Worm (Caenorhabditis elegans) whole organism, L4 larva: ENCODE data around the gene R08E3.1.

Source experiments
- D1046.2 ChIP-seq: fragments of 200-800 bp; sonication (Bioruptor generic); IDR thresholded peaks from 2 replicates; pipeline ENCODE4 v1.3.6; 2022; ENCODE audit warnings: missing genetic modification characterization, missing compliant biosample characterization
- F37D6.2 ChIP-seq: sonication (generic microtip); optimal IDR thresholded peaks from 2 replicates; lab custom pipeline; 2016; ENCODE audit warnings: mild to moderate bottlenecking, missing genetic modification characterization, missing compliant biosample characterization
- R02D3.7 ChIP-seq: fragments of 150-350 bp; sonication (generic microtip); optimal IDR thresholded peaks from 3 replicates; lab custom pipeline; 2014; ENCODE audit warnings: missing biosample characterization, missing genetic modification characterization
- T20F7.1 ChIP-seq: fragments of 200-800 bp; sonication (Bioruptor generic); optimal IDR thresholded peaks from 2 replicates; lab custom pipeline; 2018; ENCODE audit warnings: mild to moderate bottlenecking, missing genetic modification characterization, missing compliant biosample characterization
- T26A8.4 ChIP-seq: fragments of 200-800 bp; sonication (Bioruptor generic); IDR thresholded peaks from 2 replicates; pipeline ENCODE4 v1.3.6; 2022; ENCODE audit warnings: missing genetic modification characterization, missing compliant biosample characterization
- ZK546.5 ChIP-seq, 2 experiments: sonication (generic microtip); optimal IDR thresholded peaks; 2 replicates each; lab custom pipeline; 2017; ENCODE audit warnings: missing biosample characterization in 2 of 2, missing genetic modification characterization in 2 of 2
- aha-1 ChIP-seq: fragments of 150-350 bp; peaks from one replicate; lab custom pipeline; 2014; ENCODE audit warnings: missing biosample characterization, missing genetic modification characterization
- attf-4 ChIP-seq: sonication (generic microtip); optimal IDR thresholded peaks from 3 replicates; lab custom pipeline; 2017; ENCODE audit warnings: missing biosample characterization, missing genetic modification characterization
- ceh-20 ChIP-seq: fragments of 200-800 bp; sonication (Bioruptor generic); IDR thresholded peaks from 2 replicates; pipeline ENCODE4 v1.3.6; 2022; ENCODE audit warnings: missing genetic modification reagents, missing genetic modification characterization, missing compliant biosample characterization
- ceh-62 ChIP-seq: sonication (generic microtip); optimal IDR thresholded peaks from 2 replicates; lab custom pipeline; 2017; ENCODE audit warnings: missing biosample characterization, missing genetic modification characterization
- cey-2 ChIP-seq: sonication (generic microtip); optimal IDR thresholded peaks from 3 replicates; lab custom pipeline; 2017; ENCODE audit warnings: missing genetic modification characterization, mild to moderate bottlenecking, missing compliant biosample characterization, antibody characterized with exemption, borderline replicate concordance; ENCODE audit not compliant: insufficient read depth
- daf-12 ChIP-seq: fragments of 150-350 bp; optimal IDR thresholded peaks from 2 replicates; lab custom pipeline; 2014; ENCODE audit warnings: missing biosample characterization, missing genetic modification reagents, missing genetic modification characterization
- daf-16 ChIP-seq, 3 experiments: sonication (generic microtip); optimal IDR thresholded peaks; 2 replicates each; lab custom pipeline; 2016 to 2017; ENCODE audit warnings: missing genetic modification characterization in 3 of 3, missing genetic modification reagents in 3 of 3, mild to moderate bottlenecking in 2 of 3, missing compliant biosample characterization in 2 of 3, missing biosample characterization in 1 of 3, moderate library complexity in 1 of 3
- daf-19 ChIP-seq: fragments of 200-800 bp; sonication (Bioruptor generic); conservative IDR thresholded peaks from 2 replicates; pipeline ENCODE4 v1.3.6; 2022; ENCODE audit warnings: missing genetic modification characterization, missing compliant biosample characterization
- dmd-6 ChIP-seq: fragments of 200-800 bp; sonication (Bioruptor generic); IDR thresholded peaks from 2 replicates; pipeline ENCODE4 v1.3.6; 2022; ENCODE audit warnings: missing genetic modification reagents, missing genetic modification characterization, missing compliant biosample characterization
- duxl-1 ChIP-seq: sonication (generic microtip); optimal IDR thresholded peaks from 2 replicates; lab custom pipeline; 2016; ENCODE audit warnings: mild to moderate bottlenecking, missing genetic modification characterization, moderate library complexity, missing compliant biosample characterization; ENCODE audit not compliant: poor library complexity
- dve-1 ChIP-seq: sonication (generic microtip); optimal IDR thresholded peaks from 2 replicates; lab custom pipeline; 2017; ENCODE audit warnings: antibody characterized with exemption, mild to moderate bottlenecking, missing genetic modification characterization, missing compliant biosample characterization; ENCODE audit not compliant: insufficient read depth
- egl-43 ChIP-seq: fragments of 200-800 bp; sonication (Bioruptor generic); IDR thresholded peaks from 2 replicates; pipeline ENCODE4 v1.3.6; 2022; ENCODE audit warnings: missing genetic modification reagents, missing genetic modification characterization, missing compliant biosample characterization
- fkh-10 ChIP-seq: fragments of 150-350 bp; optimal IDR thresholded peaks from 2 replicates; lab custom pipeline; 2014; ENCODE audit warnings: missing biosample characterization, missing genetic modification reagents, missing genetic modification characterization
- fos-1 ChIP-seq: fragments of 150-350 bp; optimal IDR thresholded peaks from 2 replicates; lab custom pipeline; 2014; ENCODE audit warnings: missing biosample characterization, missing genetic modification characterization
- hlh-11 ChIP-seq: fragments of 200-800 bp; sonication (Bioruptor generic); optimal IDR thresholded peaks from 2 replicates; lab custom pipeline; 2018; ENCODE audit warnings: mild to moderate bottlenecking, missing genetic modification characterization, missing compliant biosample characterization
- hlh-30 ChIP-seq: sonication (generic microtip); optimal IDR thresholded peaks from 2 replicates; lab custom pipeline; 2017; ENCODE audit warnings: antibody characterized with exemption, mild to moderate bottlenecking, missing genetic modification characterization, missing compliant biosample characterization; ENCODE audit not compliant: insufficient read depth
- lin-1 ChIP-seq: fragments of 200-800 bp; sonication (Bioruptor generic); IDR thresholded peaks from 2 replicates; pipeline ENCODE4 v1.3.6; 2022; ENCODE audit warnings: missing genetic modification reagents, missing genetic modification characterization, missing compliant biosample characterization
- lin-15B ChIP-seq: fragments of 150-350 bp; sonication (generic microtip); optimal IDR thresholded peaks from 3 replicates; lab custom pipeline; 2014; ENCODE audit warnings: missing biosample characterization, missing genetic modification characterization
- lin-38 ChIP-seq: fragments of 200-800 bp; sonication (Bioruptor generic); IDR thresholded peaks from 2 replicates; pipeline ENCODE4 v1.3.6; 2022; ENCODE audit warnings: missing genetic modification reagents, missing genetic modification characterization, missing compliant biosample characterization
- lin-39 ChIP-seq: fragments of 150-350 bp; optimal IDR thresholded peaks from 2 replicates; lab custom pipeline; 2014; ENCODE audit warnings: missing biosample characterization, missing genetic modification reagents, missing genetic modification characterization
- mdt-29 ChIP-seq: fragments of 200-800 bp; sonication (Bioruptor generic); IDR thresholded peaks from 2 replicates; pipeline ENCODE4 v1.3.6; 2022; ENCODE audit warnings: missing genetic modification reagents, missing genetic modification characterization, missing compliant biosample characterization
- mep-1 ChIP-seq: fragments of 150-350 bp; sonication (generic microtip); optimal IDR thresholded peaks from 3 replicates; lab custom pipeline; 2014; ENCODE audit warnings: missing biosample characterization, missing genetic modification characterization
- mxl-2 ChIP-seq: fragments of 200-800 bp; sonication (Bioruptor generic); conservative IDR thresholded peaks from 2 replicates; pipeline ENCODE4 v1.3.6; 2022; ENCODE audit warnings: missing genetic modification reagents, missing genetic modification characterization, missing compliant biosample characterization
- nhr-10 ChIP-seq: fragments of 150-350 bp; optimal IDR thresholded peaks from 2 replicates; lab custom pipeline; 2014; ENCODE audit warnings: missing biosample characterization, missing genetic modification characterization
- nhr-11 ChIP-seq: fragments of 150-350 bp; optimal IDR thresholded peaks from 2 replicates; lab custom pipeline; 2014; ENCODE audit warnings: missing biosample characterization, missing genetic modification characterization
- nhr-111 ChIP-seq: fragments of 200-800 bp; sonication (Bioruptor generic); optimal IDR thresholded peaks from 2 replicates; lab custom pipeline; 2018; ENCODE audit warnings: mild to moderate bottlenecking, missing genetic modification characterization, missing compliant biosample characterization
- nhr-28 ChIP-seq: fragments of 150-350 bp; optimal IDR thresholded peaks from 2 replicates; lab custom pipeline; 2014; ENCODE audit warnings: missing biosample characterization, missing genetic modification characterization
- nhr-48 ChIP-seq: sonication (generic microtip); optimal IDR thresholded peaks from 2 replicates; lab custom pipeline; 2016; ENCODE audit warnings: mild to moderate bottlenecking, missing genetic modification characterization, missing compliant biosample characterization
- nhr-6 ChIP-seq: fragments of 150-350 bp; optimal IDR thresholded peaks from 2 replicates; lab custom pipeline; 2014; ENCODE audit warnings: missing biosample characterization, missing genetic modification characterization
- pqm-1 ChIP-seq: sonication (generic microtip); optimal IDR thresholded peaks from 2 replicates; lab custom pipeline; 2017; ENCODE audit warnings: missing biosample characterization, missing genetic modification characterization
- sdz-12 ChIP-seq: fragments of 200-800 bp; sonication (Bioruptor generic); optimal IDR thresholded peaks from 2 replicates; lab custom pipeline; 2018; ENCODE audit warnings: mild to moderate bottlenecking, missing genetic modification characterization, missing compliant biosample characterization
- set-16 ChIP-seq: fragments of 200-800 bp; sonication (Bioruptor generic); IDR thresholded peaks from 2 replicates; pipeline ENCODE4 v1.3.6; 2022; ENCODE audit warnings: missing genetic modification reagents, missing genetic modification characterization, missing compliant biosample characterization
- unc-130 ChIP-seq: sonication (generic microtip); optimal IDR thresholded peaks from 2 replicates; lab custom pipeline; 2016; ENCODE audit warnings: missing genetic modification reagents, missing genetic modification characterization, missing compliant biosample characterization
- unc-62 ChIP-seq, 3 experiments: fragments of 150-350 bp in 1 of 3; sonication (generic microtip); optimal IDR thresholded peaks in 2 of 3; peaks in 1 of 3; 1 replicate in 1 of 3; 2 replicates in 2 of 3; lab custom pipeline; 2014 to 2017; ENCODE audit warnings: missing biosample characterization in 3 of 3, missing genetic modification characterization in 3 of 3, missing genetic modification reagents in 3 of 3, missing genotype in 1 of 3
- zag-1 ChIP-seq: fragments of 150-350 bp; optimal IDR thresholded peaks from 2 replicates; lab custom pipeline; 2014; ENCODE audit warnings: missing biosample characterization, missing genetic modification characterization
- zip-11 ChIP-seq: fragments of 200-800 bp; sonication (Bioruptor generic); IDR thresholded peaks from 2 replicates; pipeline ENCODE4 v1.3.6; 2022; ENCODE audit warnings: missing genetic modification characterization, missing compliant biosample characterization

Gene R08E3.1

DNA sequence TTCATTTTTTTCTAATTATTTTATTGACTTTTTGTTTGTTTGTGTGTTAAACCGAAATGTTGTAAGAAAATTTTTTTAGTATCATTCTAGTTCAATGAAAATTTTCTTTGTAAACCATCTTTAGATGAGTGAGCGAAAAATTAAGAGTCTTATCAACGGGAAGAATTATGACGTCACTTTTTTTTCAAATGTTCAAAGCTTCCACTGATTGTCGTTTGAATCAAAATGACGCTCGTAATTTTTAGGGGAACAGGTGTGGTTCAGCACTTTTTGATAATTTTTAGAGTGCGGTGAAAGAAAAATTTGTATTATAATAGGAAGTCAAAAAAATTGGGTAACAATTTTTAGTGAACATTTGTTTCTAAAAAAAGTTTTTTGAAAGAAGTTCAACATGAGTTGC is 845 bp upstream of the R08E3.1 start:
- TF ChIP-seq nhr-28 (peak; percentile 34), ceh-20 (GFP tag; lab: Robert Waterston, UW) (no peak), dve-1 (tag; lab: Kevin White, UChicago) (peak; percentile 58), nhr-48 (no peak), pqm-1 (tag; lab: Kevin White, UChicago) (peak; percentile 90), dmd-6 (GFP tag; lab: Robert Waterston, UW) (peak; percentile 68), unc-130 (GFP tag; lab: Kevin White, UChicago) (no peak), daf-16 (GFP tag; optimal IDR thresholded peaks at IDR 0.05; lab: Kevin White, UChicago) (no peak), daf-16 (tag; optimal IDR thresholded peaks at IDR 0.05; lab: Kevin White, UChicago) (peak; percentile 22), hlh-11 (tag; lab: Kevin White, UChicago) (peak; percentile 53), lin-1 (GFP tag; lab: Robert Waterston, UW) (0 out of 2 replicates have a peak, but pooled peaks have one; percentile 27), T26A8.4 (GFP tag; lab: Robert Waterston, UW) (no peak)

ce11 chrX:4840653-4841052 is 18.2 kb downstream of the R08E3.1 start:
- TF ChIP-seq sdz-12 = no peak
- peak in 1 of 2 experiments; percentile 91 for TF ChIP-seq unc-62 (GFP tag; optimal IDR thresholded peaks at IDR 0.05 in 1 of 2; lab: Kevin White, UChicago)
- TF ChIP-seq unc-62 (tag; optimal IDR thresholded peaks at IDR 0.05; lab: Kevin White, UChicago) = no peak

DNA sequence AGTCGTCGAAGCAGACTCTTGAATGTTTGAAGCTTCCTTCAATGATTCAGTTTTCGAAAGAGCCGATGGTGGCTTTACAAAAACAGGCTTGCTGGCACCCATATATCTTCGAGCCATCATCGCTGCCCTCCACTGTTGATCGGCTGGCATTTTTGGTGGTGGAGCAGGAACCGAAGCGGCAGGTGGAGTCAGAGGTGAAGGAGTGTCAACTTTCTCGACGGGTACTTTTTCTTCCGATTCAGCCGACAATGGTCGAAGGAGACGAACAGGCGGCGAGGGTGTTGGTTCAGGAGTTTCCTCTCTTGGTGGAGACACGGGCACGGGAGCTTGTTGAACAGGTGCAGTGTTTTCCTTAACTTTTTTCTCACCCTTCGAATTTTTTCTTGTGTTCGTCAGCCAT is 19.9 kb downstream of the R08E3.1 start:
- TF ChIP-seq set-16 (GFP tag; lab: Robert Waterston, UW) = peak; percentile 47
- TF ChIP-seq daf-19 (GFP tag; lab: Robert Waterston, UW) = no peak

DNA sequence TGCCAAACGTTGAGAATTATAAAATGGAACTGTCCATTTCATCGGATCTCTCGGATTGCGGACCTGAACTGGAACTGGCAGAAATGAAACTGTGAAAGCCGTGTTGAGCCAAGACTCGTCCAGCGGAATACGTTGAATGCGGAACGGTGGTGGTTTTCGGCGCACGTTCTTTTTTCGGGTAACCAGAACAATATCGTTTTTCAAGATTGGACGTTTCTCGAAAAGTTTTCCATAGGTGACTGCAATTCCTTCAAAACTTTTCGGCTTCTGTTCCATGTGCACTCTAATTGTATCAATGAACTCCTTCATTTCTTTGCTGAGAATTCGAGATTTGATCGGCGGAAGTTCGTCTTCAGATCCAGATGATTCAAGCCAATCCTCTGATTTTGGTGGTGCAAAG is 22.3 kb downstream of the R08E3.1 start:
- TF ChIP-seq fkh-10 (GFP tag; lab: Kevin White, UChicago) (no peak), nhr-28 (no peak), daf-12 (tag; lab: Kevin White, UChicago) (no peak), zag-1 (tag; lab: Kevin White, UChicago) (no peak), unc-62 (GFP tag; optimal IDR thresholded peaks at IDR 0.05 in 1 of 2; lab: Kevin White, UChicago) (peak in 1 of 2 experiments; percentile 92), unc-62 (tag; optimal IDR thresholded peaks at IDR 0.05; lab: Kevin White, UChicago) (no peak), egl-43 (GFP tag; lab: Robert Waterston, UW) (no peak), cey-2 (no peak), zip-11 (GFP tag; lab: Robert Waterston, UW) (no peak), aha-1 (tag; lab: Kevin White, UChicago) (peak; percentile 20), lin-15B (tag; lab: Kevin White, UChicago) (no peak)

- no peak for TF ChIP-seq hlh-30 (tag; lab: Kevin White, UChicago)
- no peak for TF ChIP-seq lin-39 (tag; lab: Kevin White, UChicago)
- no peak for TF ChIP-seq duxl-1 (tag; lab: Kevin White, UChicago)
- TF ChIP-seq R02D3.7 (tag; lab: Kevin White, UChicago) = no peak
- no peak for TF ChIP-seq F37D6.2 (tag; lab: Kevin White, UChicago)
- no peak for TF ChIP-seq ZK546.5 (tag; optimal IDR thresholded peaks at IDR 0.05; lab: Kevin White, UChicago)
- no peak for TF ChIP-seq mxl-2
- no peak for TF ChIP-seq ceh-62 (tag; lab: Kevin White, UChicago)
- TF ChIP-seq attf-4 = no peak
- TF ChIP-seq lin-38 (GFP tag; lab: Robert Waterston, UW) = no peak
- TF ChIP-seq hlh-11 (tag; lab: Kevin White, UChicago) = peak; percentile 80
- no peak for TF ChIP-seq set-16 (GFP tag; lab: Robert Waterston, UW)
- no peak for TF ChIP-seq nhr-10 (tag; lab: Kevin White, UChicago)
- TF ChIP-seq sdz-12 = no peak
- no peak for TF ChIP-seq mep-1 (tag; lab: Kevin White, UChicago)
- TF ChIP-seq cey-2 = no peak
- peak; percentile 78 for TF ChIP-seq pqm-1 (tag; lab: Kevin White, UChicago)
- TF ChIP-seq mdt-29 = no peak
- no peak for TF ChIP-seq fos-1 (tag; lab: Kevin White, UChicago)
- no peak for TF ChIP-seq daf-12 (tag; lab: Kevin White, UChicago)
- no peak for TF ChIP-seq nhr-11 (tag; lab: Kevin White, UChicago)
- TF ChIP-seq nhr-111 = no peak
- TF ChIP-seq T20F7.1 = no peak
- TF ChIP-seq nhr-6 = peak; percentile 11
- TF ChIP-seq dve-1 (tag; lab: Kevin White, UChicago) = peak; percentile 82
- TF ChIP-seq D1046.2 (GFP tag; lab: Robert Waterston, UW) = no peak
Observed at ce11 chrX:4853060-4853459, 30.6 kb downstream of the R08E3.1 start, which contains the start of gene F39C12.1. TSS of gene F39C12.1 (minus strand) at chrX:4853195.
